Worm (Caenorhabditis elegans): ENCODE results near the gene Y62H9A.13.

DNA sequence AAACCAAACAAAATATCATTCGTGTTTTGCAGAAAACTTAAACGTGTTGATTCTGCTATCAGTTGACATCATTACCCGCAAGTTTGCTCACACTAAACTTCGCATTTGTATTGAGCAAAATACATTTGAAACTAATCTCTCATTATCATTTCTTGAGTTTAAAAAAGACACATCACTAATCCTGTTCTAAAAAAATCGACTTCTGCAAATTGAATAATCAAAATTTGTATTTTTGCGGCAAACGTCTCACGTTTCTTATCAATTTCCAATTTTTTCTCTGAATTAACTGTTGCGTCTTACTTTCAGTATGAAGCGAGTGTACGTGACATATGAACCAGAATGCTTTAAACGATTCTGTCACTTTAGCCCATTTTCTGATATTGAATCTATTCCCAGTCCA, 43.0 kb downstream of the Y62H9A.13 start, which contains the start of gene C49F5.8:
- TF ChIP-seq ama-1 (optimal IDR thresholded peaks at IDR 0.05) (no peak), ces-1 (GFP tag; optimal IDR thresholded peaks at IDR 0.05) (no peak), R02D3.7 (tag; optimal IDR thresholded peaks at IDR 0.05) (no peak), egl-27 (tag; optimal IDR thresholded peaks at IDR 0.05) (no peak)

All from whole organism, L4 larva.